Worm (Caenorhabditis elegans) whole organism, L4 larva: ENCODE results near the gene Y75B8A.25.

ENCODE experiments used
- ceh-82 ChIP-seq: sonication (generic microtip); optimal IDR thresholded peaks from 2 replicates; lab custom pipeline; 2017; ENCODE audit warnings: missing biosample characterization, missing genetic modification characterization
- lin-39 ChIP-seq: fragments of 150-350 bp; optimal IDR thresholded peaks from 2 replicates; lab custom pipeline; 2014; ENCODE audit warnings: missing biosample characterization, missing genetic modification reagents, missing genetic modification characterization
- zag-1 ChIP-seq: fragments of 150-350 bp; optimal IDR thresholded peaks from 2 replicates; lab custom pipeline; 2014; ENCODE audit warnings: missing biosample characterization, missing genetic modification characterization

DNA sequence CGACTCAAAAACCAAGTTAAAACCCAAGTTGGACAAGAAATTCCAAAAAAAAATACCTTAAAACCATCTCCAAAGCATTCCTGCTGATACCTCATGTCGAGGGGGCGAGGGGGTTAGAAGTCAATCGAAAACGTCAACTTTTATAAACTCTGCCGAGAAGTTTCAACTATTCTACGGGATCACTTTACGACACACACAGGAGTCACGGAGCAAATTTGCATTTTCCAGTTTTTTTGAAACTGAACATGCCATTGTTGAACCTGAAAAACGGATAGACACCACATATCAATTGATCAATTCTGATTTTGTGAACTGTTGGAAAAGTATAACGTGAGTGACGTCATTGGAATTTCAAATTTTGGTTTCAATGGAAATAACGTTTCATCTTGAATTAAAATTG is 29.2 kb downstream of the Y75B8A.25 start, which contains the start of gene mrp-8:
- no peak for TF ChIP-seq lin-39 (tag; lab: Kevin White, UChicago)
- TF ChIP-seq zag-1 (tag; lab: Kevin White, UChicago), result no peak
- no peak for TF ChIP-seq ceh-82
